Fruit fly (Drosophila melanogaster): ENCODE results near the gene up.

The up gene

DNA sequence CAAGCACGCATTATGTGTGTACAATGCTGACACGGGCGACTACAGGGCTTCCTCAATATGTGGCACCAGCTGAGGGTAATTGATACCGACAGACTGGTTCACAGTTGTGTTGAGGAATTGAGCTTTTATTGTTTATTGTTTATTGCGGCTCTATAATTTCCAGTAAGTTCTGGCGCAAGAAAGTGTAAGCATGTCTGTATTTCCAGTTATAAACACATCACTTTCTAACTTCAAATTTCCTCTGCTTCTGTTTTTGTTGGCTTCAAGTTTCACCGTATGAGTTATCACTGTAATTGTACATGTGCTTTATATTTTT, 24.2 kb upstream of the up start (continued):
- peak; percentile 58 for TF ChIP-seq Bteb2 (GFP tag; optimal IDR thresholded peaks at IDR 0.05)
- TF ChIP-seq pros (GFP tag; optimal IDR thresholded peaks at IDR 0.05): no peak
- peak; percentile 56 for TF ChIP-seq CG8281 (tag; optimal IDR thresholded peaks at IDR 0.05)
- TF ChIP-seq HLH54F (GFP tag; optimal IDR thresholded peaks at IDR 0.05): peak; percentile 80
- peak; percentile 30 for TF ChIP-seq nau (GFP tag; optimal IDR thresholded peaks at IDR 0.05)
- TF ChIP-seq CG7556 (GFP tag; optimal IDR thresholded peaks at IDR 0.05): peak; percentile 74
- peak; percentile 46; the same call in 1 of the 3 replicates for TF ChIP-seq CG2889 (GFP tag; IDR thresholded peaks at IDR 0.05)
- TF ChIP-seq Tbp (GFP tag; optimal IDR thresholded peaks at IDR 0.05): no peak
- TF ChIP-seq pum (GFP tag; optimal IDR thresholded peaks at IDR 0.05): peak; percentile 66
- peak; percentile 25 for TF ChIP-seq repo (GFP tag; optimal IDR thresholded peaks at IDR 0.05)
- TF ChIP-seq CG7928 (GFP tag; optimal IDR thresholded peaks at IDR 0.05): peak; percentile 54
- peak; percentile 57 for TF ChIP-seq croc (GFP tag; conservative IDR thresholded peaks at IDR 0.05)
- TF ChIP-seq insv (GFP tag; optimal IDR thresholded peaks at IDR 0.05): no peak
- peak; percentile 69 for TF ChIP-seq chn (GFP tag; optimal IDR thresholded peaks at IDR 0.05)
- peak; percentile 53 for TF ChIP-seq CG5245 (GFP tag; optimal IDR thresholded peaks at IDR 0.05)
- TF ChIP-seq maf-S (GFP tag; optimal IDR thresholded peaks at IDR 0.05): peak; percentile 70
- TF ChIP-seq Lhr (GFP tag; optimal IDR thresholded peaks at IDR 0.05): no peak
- TF ChIP-seq Dip3 (GFP tag; optimal IDR thresholded peaks at IDR 0.05): peak; percentile 77
- no peak for TF ChIP-seq cad (GFP tag; optimal IDR thresholded peaks at IDR 0.05)
- peak; percentile 37 for TF ChIP-seq CG1603 (tag; optimal IDR thresholded peaks at IDR 0.05)
- no peak for TF ChIP-seq CG3407 (GFP tag; optimal IDR thresholded peaks at IDR 0.05)
- TF ChIP-seq CG11093 (GFP tag; IDR thresholded peaks at IDR 0.05): 0 out of 3 replicates have a peak, but pooled peaks have one; percentile 67
- TF ChIP-seq Doc2 (GFP tag; IDR thresholded peaks at IDR 0.05): peak; percentile 54
- 0 out of 3 replicates have a peak, but pooled peaks have one; percentile 36 for TF ChIP-seq CG11560 (tag; IDR thresholded peaks at IDR 0.05)
- no peak for TF ChIP-seq Hr39 (optimal IDR thresholded peaks at IDR 0.05)
- 0 out of 4 replicates have a peak, but pooled peaks have one; percentile 4 for TF ChIP-seq chinmo (GFP tag; IDR thresholded peaks at IDR 0.05; ENCODE audit: partially characterized antibody)
- peak; percentile 4 for TF ChIP-seq HLHmδ (GFP tag; optimal IDR thresholded peaks at IDR 0.05)
- peak; percentile 67 for TF ChIP-seq odd (GFP tag; optimal IDR thresholded peaks at IDR 0.05)
- TF ChIP-seq CG42726 (GFP tag; IDR thresholded peaks at IDR 0.05; ENCODE audit: partially characterized antibody): no peak
- no peak for TF ChIP-seq CG1832 (GFP tag; optimal IDR thresholded peaks at IDR 0.05)
- TF ChIP-seq Hr51 (GFP tag; optimal IDR thresholded peaks at IDR 0.05): peak; percentile 34 to 82
- peak; percentile 81 for TF ChIP-seq seq (GFP tag; IDR thresholded peaks at IDR 0.05)
- TF ChIP-seq ERR (GFP tag; optimal IDR thresholded peaks at IDR 0.05): peak; percentile 72
- TF ChIP-seq pan (optimal IDR thresholded peaks at IDR 0.05): no peak
- peak in 1 of 2 experiments; percentile 73 for TF ChIP-seq pan (GFP tag; optimal IDR thresholded peaks at IDR 0.05 in 1 of 2, IDR thresholded peaks at IDR 0.05 in 1 of 2)
- TF ChIP-seq NFAT (GFP tag; IDR thresholded peaks at IDR 0.05): peak; percentile 93
- TF ChIP-seq pzg (GFP tag; optimal IDR thresholded peaks at IDR 0.05): no peak
- TF ChIP-seq CG4707 (GFP tag; optimal IDR thresholded peaks at IDR 0.05): peak; percentile 14
- TF ChIP-seq Gug (GFP tag; IDR thresholded peaks at IDR 0.05): peak; percentile 79
- TF ChIP-seq vfl (GFP tag; optimal IDR thresholded peaks at IDR 0.05): peak; percentile 66
- peak; percentile 37; the same call in 2 of the 3 replicates for TF ChIP-seq row (GFP tag; IDR thresholded peaks at IDR 0.05)
- TF ChIP-seq Ada2b (GFP tag; IDR thresholded peaks at IDR 0.05): peak; percentile 81
- TF ChIP-seq btn (GFP tag; optimal IDR thresholded peaks at IDR 0.05): no peak
- TF ChIP-seq CG5953 (GFP tag; IDR thresholded peaks at IDR 0.05): 0 out of 2 replicates have a peak, but pooled peaks have one; percentile 19
- peak; percentile 57; the same call in 1 of the 3 replicates for TF ChIP-seq C15 (GFP tag; IDR thresholded peaks at IDR 0.05)
- no peak for TF ChIP-seq CG7745 (tag; optimal IDR thresholded peaks at IDR 0.05)
- TF ChIP-seq CG34422 (GFP tag; IDR thresholded peaks at IDR 0.05): peak; percentile 63; the same call in 1 of the 3 replicates
- TF ChIP-seq gsb (GFP tag; IDR thresholded peaks at IDR 0.05): 0 out of 2 replicates have a peak, but pooled peaks have one; percentile 38
- TF ChIP-seq CG6272 (GFP tag; IDR thresholded peaks at IDR 0.05): peak; percentile 63
- TF ChIP-seq Doc3 (GFP tag; IDR thresholded peaks at IDR 0.05; ENCODE audit: partially characterized antibody): no peak
- peak; percentile 78 for TF ChIP-seq CG11695 (GFP tag; IDR thresholded peaks at IDR 0.05)
- TF ChIP-seq NC2α (GFP tag; optimal IDR thresholded peaks at IDR 0.05): peak; percentile 9
